Worm (Caenorhabditis elegans): ENCODE data around the gene Y25C1A.6.

DNA sequence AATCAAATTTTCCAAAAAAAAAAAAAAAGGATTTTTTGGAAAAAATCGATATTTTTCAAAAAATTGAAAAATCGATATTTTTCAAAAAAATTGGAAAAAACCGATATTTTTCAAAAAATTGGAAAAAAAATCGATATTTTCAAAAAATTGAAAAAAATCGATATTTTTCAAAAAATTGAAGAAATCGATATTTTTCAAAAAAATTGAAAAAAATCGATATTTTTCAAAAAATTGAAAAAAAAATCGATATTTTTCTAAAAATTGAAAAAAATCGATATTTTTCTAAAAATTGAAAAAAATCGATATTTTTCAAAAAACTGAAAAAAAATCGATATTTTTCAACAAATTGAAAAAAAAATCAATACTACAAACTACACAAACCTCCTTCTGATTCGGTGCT is 3.1 kb downstream of the Y25C1A.6 start:
- TF ChIP-seq nhr-43 (tag; optimal IDR thresholded peaks at IDR 0.05; ENCODE audit: poor library complexity, severe bottlenecking) (no peak), R02D3.7 (tag; optimal IDR thresholded peaks at IDR 0.05) (no peak), snpc-4 (tag; optimal IDR thresholded peaks at IDR 0.05) (no peak)

Data from whole organism, L3 larva.